Fruit fly (Drosophila melanogaster): ENCODE results near the gene dpr5.
A peak's percentile ranks its signal among the peaks of the same experiment; 100 is the strongest.

The dpr5 gene

DNA sequence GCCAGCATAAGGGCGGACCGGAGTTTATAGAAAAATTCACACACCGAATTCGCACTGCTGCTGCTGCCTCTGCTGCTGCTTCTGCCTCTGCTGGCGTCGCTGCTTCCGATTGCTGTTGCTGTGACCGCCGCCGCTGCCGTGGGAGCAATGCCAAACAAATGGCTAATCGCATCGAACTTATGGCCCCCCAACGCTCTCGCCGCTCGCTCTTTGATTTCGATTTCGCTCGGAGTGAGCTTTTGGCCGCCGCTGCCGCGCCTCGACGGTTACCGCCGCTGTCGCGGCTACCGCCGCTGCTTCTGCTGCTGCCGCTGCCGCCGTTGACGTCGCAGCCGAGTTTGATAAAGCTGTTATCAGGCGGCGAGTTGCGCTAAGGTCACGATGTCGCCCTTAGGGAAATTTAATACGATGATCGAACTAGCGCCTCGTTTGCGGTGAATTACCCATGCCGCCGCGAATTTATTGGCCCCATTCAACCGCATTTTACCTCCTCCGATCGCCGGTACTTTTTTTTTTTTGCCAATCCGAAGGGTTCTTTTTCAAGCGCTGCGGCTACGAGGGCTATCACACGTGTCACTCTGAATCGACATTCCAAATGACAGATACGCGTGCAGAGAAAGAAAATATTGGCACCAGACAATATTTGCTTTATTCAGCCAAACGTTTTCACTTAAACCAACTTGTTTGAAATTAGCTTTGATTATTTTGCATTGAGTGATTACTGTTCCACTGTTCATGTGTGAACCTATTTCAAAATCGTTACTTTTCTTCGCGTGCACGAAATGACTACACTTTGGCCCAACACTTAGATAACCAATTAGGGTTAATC lies 41.5 kb upstream of the dpr5 start:
- TF ChIP-seq toe (GFP tag; optimal IDR thresholded peaks at IDR 0.05) (no peak), CG7101 (tag; optimal IDR thresholded peaks at IDR 0.05) (peak; percentile 72), tj (GFP tag; optimal IDR thresholded peaks at IDR 0.05) (no peak), Clk (GFP tag; optimal IDR thresholded peaks at IDR 0.05) (no peak), pad (GFP tag; optimal IDR thresholded peaks at IDR 0.05) (peak; percentile 17), cic (GFP tag; optimal IDR thresholded peaks at IDR 0.05) (no peak), Crg-1 (GFP tag; optimal IDR thresholded peaks at IDR 0.05) (no peak), CG12768 (GFP tag; optimal IDR thresholded peaks at IDR 0.05) (peak; percentile 59), kay (GFP tag; ENCODE audit: borderline replicate concordance) (peak; percentile 59), Mnt (GFP tag; optimal IDR thresholded peaks at IDR 0.05) (peak; percentile 47), CG7045 (GFP tag; optimal IDR thresholded peaks at IDR 0.05) (no peak), ovo (GFP tag; optimal IDR thresholded peaks at IDR 0.05) (no peak), Hr96 (GFP tag; optimal IDR thresholded peaks at IDR 0.05) (peak; percentile 17), cnc (optimal IDR thresholded peaks at IDR 0.05) (no peak), CG14711 (tag; optimal IDR thresholded peaks at IDR 0.05) (peak; percentile 66), CG33017 (tag; optimal IDR thresholded peaks at IDR 0.05) (peak; percentile 72), CG1620 (GFP tag; optimal IDR thresholded peaks at IDR 0.05) (no peak), CG5204 (GFP tag; optimal IDR thresholded peaks at IDR 0.05) (no peak), CG11617 (GFP tag; optimal IDR thresholded peaks at IDR 0.05) (peak; percentile 54), bab1 (GFP tag; optimal IDR thresholded peaks at IDR 0.05) (no peak)

DNA sequence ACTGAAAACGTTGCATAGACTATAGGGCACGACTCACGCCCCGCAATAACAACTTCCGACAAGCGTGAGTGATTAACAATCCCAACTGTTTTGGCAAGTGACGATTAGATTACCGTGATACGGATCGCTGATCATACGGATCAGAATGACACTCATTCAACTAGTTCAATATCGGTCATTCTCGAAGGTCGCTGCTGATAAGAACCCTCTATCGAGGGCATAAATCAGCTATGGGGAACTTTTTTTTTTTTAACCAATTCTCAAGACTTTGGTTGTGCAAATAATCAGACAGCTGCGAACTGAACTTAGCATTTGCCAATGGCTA lies 41.0 kb upstream of the dpr5 start:
- TF ChIP-seq CG11617 (GFP tag; optimal IDR thresholded peaks at IDR 0.05) (no peak), ovo (GFP tag; optimal IDR thresholded peaks at IDR 0.05) (no peak), Clk (GFP tag; optimal IDR thresholded peaks at IDR 0.05) (no peak), Mnt (GFP tag; optimal IDR thresholded peaks at IDR 0.05) (no peak), cic (GFP tag; optimal IDR thresholded peaks at IDR 0.05) (no peak), CG7101 (tag; optimal IDR thresholded peaks at IDR 0.05) (no peak), CG5204 (GFP tag; optimal IDR thresholded peaks at IDR 0.05) (no peak), Crg-1 (GFP tag; optimal IDR thresholded peaks at IDR 0.05) (no peak)

DNA sequence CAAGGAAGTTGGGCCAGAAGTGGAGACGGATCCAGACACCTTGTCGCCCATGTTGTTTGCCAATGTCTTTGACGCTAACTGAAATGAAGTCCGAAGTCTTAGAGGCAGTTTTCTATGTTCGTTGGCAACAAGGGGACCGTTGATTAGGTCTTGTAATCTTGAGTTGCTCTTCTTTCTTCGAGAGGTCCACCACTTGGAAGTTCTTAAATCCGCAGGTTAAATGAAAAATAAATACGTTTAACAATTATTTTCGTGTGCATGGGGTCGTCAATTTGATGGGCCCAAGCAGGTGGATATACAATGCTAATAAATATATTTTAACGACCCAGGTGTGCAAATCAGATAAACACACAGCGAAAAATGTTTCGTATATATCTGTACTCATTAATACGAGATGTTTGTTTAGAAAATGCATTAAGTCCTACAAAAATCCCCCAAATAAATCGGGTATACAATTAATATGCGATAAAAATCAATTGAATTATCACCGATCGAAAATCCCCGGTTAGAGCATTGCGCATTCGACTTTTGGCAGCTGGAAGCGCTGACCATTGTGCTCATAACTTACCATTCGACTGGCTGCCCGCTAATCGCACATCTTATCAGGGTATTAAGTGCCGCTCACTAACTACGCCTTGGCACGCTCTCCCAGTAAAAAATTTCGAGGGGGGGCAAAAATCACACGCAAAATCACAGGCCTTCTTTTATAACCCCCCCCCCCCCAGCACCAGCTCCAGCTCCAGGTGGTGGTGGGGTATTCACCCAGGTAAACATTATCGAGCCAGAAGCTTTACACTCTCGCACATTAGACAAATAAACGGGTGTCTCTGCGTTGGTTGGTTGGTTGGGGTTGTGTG lies 39.1 kb upstream of the dpr5 start, which contains the start of gene PGRP-LB:
TSS of gene PGRP-LB (minus strand) at position 51 of the 857 bp plus-strand sequence.
- TF ChIP-seq CG7045 (GFP tag; optimal IDR thresholded peaks at IDR 0.05), result no peak
- peak; percentile 14 for TF ChIP-seq kay (GFP tag; ENCODE audit: borderline replicate concordance)
- peak; percentile 14 for TF ChIP-seq Hr96 (GFP tag; optimal IDR thresholded peaks at IDR 0.05)
- TF ChIP-seq CG5204 (GFP tag; optimal IDR thresholded peaks at IDR 0.05), result no peak
- TF ChIP-seq cnc (optimal IDR thresholded peaks at IDR 0.05), result no peak
- peak; percentile 28 for TF ChIP-seq CG12768 (GFP tag; optimal IDR thresholded peaks at IDR 0.05)
- TF ChIP-seq Crg-1 (GFP tag; optimal IDR thresholded peaks at IDR 0.05), result no peak
- peak; percentile 65 for TF ChIP-seq cic (GFP tag; optimal IDR thresholded peaks at IDR 0.05)
- no peak for TF ChIP-seq pad (GFP tag; optimal IDR thresholded peaks at IDR 0.05)
- TF ChIP-seq CG11617 (GFP tag; optimal IDR thresholded peaks at IDR 0.05), result peak; percentile 27
- TF ChIP-seq Mnt (GFP tag; optimal IDR thresholded peaks at IDR 0.05), result no peak

DNA sequence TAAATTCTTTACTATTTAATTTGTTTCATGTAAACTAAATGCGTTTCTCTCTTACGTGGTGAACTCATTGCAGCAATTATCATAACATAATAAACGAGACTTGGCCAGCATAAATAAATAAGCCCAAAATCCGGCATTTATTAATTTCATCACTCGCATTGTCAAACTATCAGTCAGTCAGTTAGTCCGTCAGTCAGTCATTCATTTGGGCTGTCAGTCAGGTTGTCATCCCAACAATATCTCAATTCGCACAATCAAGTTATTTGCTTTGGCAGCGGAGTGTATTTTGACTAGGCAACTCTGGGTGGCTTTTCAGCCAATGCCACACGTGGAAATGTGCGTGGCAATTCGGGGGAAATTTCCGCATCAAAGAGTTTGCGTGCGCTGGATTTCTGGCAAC lies 32.0 kb upstream of the dpr5 start:
- no peak for TF ChIP-seq CG7101 (tag; optimal IDR thresholded peaks at IDR 0.05)
- no peak for TF ChIP-seq Mnt (GFP tag; optimal IDR thresholded peaks at IDR 0.05)
- TF ChIP-seq pad (GFP tag; optimal IDR thresholded peaks at IDR 0.05), result no peak
- TF ChIP-seq CG5204 (GFP tag; optimal IDR thresholded peaks at IDR 0.05), result no peak
- TF ChIP-seq cnc (optimal IDR thresholded peaks at IDR 0.05), result no peak
- TF ChIP-seq CG33017 (tag; optimal IDR thresholded peaks at IDR 0.05), result no peak

DNA sequence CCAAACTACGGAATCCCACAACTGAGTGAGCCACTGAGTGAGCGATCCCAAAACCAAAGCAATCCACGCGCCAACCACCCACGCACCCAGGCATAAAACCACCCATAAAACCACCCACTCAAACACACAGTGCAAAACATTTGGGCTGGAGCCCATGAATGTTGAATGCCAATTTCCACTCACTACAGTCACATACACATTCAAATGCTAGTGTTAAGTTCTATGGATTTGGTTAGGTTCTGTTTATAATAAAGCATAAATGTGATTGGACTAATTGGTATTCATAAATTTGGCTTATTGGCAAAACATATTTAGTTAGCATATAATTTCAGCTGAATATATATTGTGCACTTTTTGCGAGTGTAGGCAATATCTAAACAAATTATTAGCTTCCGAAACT lies 30.0 kb upstream of the dpr5 start:
- TF ChIP-seq CG7101 (tag; optimal IDR thresholded peaks at IDR 0.05) (no peak), Hr96 (GFP tag; optimal IDR thresholded peaks at IDR 0.05) (no peak), ovo (GFP tag; optimal IDR thresholded peaks at IDR 0.05) (no peak), CG33017 (tag; optimal IDR thresholded peaks at IDR 0.05) (no peak), cic (GFP tag; optimal IDR thresholded peaks at IDR 0.05) (no peak), CG1620 (GFP tag; optimal IDR thresholded peaks at IDR 0.05) (no peak), CG7045 (GFP tag; optimal IDR thresholded peaks at IDR 0.05) (no peak), CG12768 (GFP tag; optimal IDR thresholded peaks at IDR 0.05) (no peak), CG14711 (tag; optimal IDR thresholded peaks at IDR 0.05) (no peak), tj (GFP tag; optimal IDR thresholded peaks at IDR 0.05) (no peak), toe (GFP tag; optimal IDR thresholded peaks at IDR 0.05) (no peak), pad (GFP tag; optimal IDR thresholded peaks at IDR 0.05) (no peak)

DNA sequence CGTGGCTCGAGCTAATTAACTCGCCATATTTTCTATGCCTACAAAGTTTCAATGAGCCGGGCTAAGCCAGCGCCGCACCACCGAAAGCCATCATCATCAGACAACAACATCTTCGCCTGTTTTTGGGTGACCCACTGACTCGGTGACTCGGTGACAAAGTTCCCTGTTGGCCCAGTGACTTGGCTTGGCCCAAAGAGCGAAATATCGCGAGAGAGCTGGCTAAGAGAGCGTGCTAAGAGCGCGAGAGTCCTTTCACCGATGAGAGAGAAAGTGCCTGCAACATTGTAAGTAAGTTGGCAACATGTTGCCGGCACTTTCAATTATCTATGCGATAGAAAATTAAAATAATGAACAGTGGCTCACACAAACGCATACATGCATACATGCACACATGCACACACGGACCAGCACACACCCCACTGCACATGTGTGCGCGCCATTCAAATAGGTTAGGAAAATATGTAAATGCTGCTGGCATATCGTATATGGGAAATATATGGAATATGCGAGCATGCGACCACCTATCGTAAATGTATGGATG lies 16.4 kb upstream of the dpr5 start:
- no peak for TF ChIP-seq Hr96 (GFP tag; optimal IDR thresholded peaks at IDR 0.05)
- no peak for TF ChIP-seq CG1620 (GFP tag; optimal IDR thresholded peaks at IDR 0.05)
- TF ChIP-seq ovo (GFP tag; optimal IDR thresholded peaks at IDR 0.05), result no peak
- TF ChIP-seq CG14711 (tag; optimal IDR thresholded peaks at IDR 0.05), result no peak
- TF ChIP-seq CG7101 (tag; optimal IDR thresholded peaks at IDR 0.05), result no peak
- TF ChIP-seq Crg-1 (GFP tag; optimal IDR thresholded peaks at IDR 0.05), result no peak
- no peak for TF ChIP-seq cic (GFP tag; optimal IDR thresholded peaks at IDR 0.05)

Measured in whole organism, adult.